Worm (Caenorhabditis elegans) whole organism, L4 larva: Measurements from ENCODE around the gene T15B7.15.

Experiments
- dmd-9 ChIP-seq: fragments of 200-800 bp; sonication (Bioruptor generic); IDR thresholded peaks from 2 replicates; pipeline ENCODE4 v1.3.6; 2022; ENCODE audit warnings: missing genetic modification reagents, missing genetic modification characterization, missing compliant biosample characterization
- fkh-10 ChIP-seq: fragments of 150-350 bp; optimal IDR thresholded peaks from 2 replicates; lab custom pipeline; 2014; ENCODE audit warnings: missing biosample characterization, missing genetic modification reagents, missing genetic modification characterization
- nhr-28 ChIP-seq: fragments of 150-350 bp; optimal IDR thresholded peaks from 2 replicates; lab custom pipeline; 2014; ENCODE audit warnings: missing biosample characterization, missing genetic modification characterization
- nhr-76 ChIP-seq: fragments of 150-350 bp; optimal IDR thresholded peaks from 2 replicates; lab custom pipeline; 2014; ENCODE audit warnings: missing biosample characterization, missing genetic modification characterization
- unc-62 ChIP-seq, 3 experiments: fragments of 150-350 bp in 1 of 3; sonication (generic microtip); optimal IDR thresholded peaks in 2 of 3; peaks in 1 of 3; 1 replicate in 1 of 3; 2 replicates in 2 of 3; lab custom pipeline; 2014 to 2017; ENCODE audit warnings: missing biosample characterization in 3 of 3, missing genetic modification characterization in 3 of 3, missing genetic modification reagents in 3 of 3, missing genotype in 1 of 3

DNA sequence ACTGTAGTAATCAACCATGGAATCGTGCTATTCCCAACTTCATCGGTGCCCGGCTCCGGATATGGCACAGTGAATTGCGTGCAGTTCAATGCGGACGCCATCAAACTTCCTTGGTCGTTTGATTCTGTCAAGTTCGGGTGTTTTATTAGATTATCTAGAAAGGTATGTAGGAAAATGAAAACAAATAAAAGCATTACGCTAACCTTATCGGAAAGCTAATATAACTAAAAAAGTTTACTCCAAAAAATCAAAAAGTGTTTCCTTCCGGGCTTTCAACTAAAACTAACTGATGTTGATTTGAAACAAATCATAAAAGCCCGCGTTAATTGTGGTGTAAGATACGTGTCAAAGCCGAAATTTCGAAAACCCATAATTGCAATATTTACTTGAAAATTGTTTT lies 18.7 kb downstream of the T15B7.15 start, which contains the start of gene dmsr-13:
- TF ChIP-seq unc-62 (GFP tag; optimal IDR thresholded peaks at IDR 0.05 in 1 of 2; lab: Kevin White, UChicago) (no peak), unc-62 (tag; optimal IDR thresholded peaks at IDR 0.05; lab: Kevin White, UChicago) (no peak), nhr-76 (tag; lab: Kevin White, UChicago) (no peak), nhr-28 (tag; lab: Kevin White, UChicago) (no peak), dmd-9 (GFP tag; lab: Robert Waterston, UW) (no peak), fkh-10 (no peak)
